Worm (Caenorhabditis elegans): ENCODE results near the gene F59C12.3.

Gene F59C12.3

ce11 chrX:16604566-16604965 is 4.8 kb downstream of the F59C12.3 start (continued):
- TF ChIP-seq ceh-32 (tag; optimal IDR thresholded peaks at IDR 0.05; ENCODE audit: poor library complexity): peak; percentile 8
- peak in 1 of 2 experiments; percentile 51 for TF ChIP-seq mdl-1 (tag; optimal IDR thresholded peaks at IDR 0.05)

DNA sequence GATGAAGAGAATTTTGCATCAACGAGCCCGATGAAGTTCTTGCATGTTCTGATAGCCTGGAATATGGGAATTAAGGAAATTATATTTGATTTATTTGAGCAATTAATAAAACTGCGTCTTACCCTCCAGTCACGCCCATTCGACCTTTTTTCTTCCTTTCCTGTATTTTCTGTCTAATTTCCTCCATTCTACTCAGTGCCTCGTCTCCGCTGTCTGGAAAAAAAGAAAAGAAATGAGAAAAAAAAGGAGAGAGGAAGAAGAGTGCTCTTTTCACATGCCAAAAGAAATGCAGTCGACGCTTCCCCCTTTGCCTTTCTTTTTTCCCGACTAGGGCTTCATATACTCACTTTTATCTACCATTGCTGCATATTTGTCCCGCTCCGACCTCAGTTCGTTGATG is 5.2 kb downstream of the F59C12.3 start:
- TF ChIP-seq aha-1 (tag) (peak; percentile 90), unc-62 (GFP tag; optimal IDR thresholded peaks at IDR 0.05 in 1 of 2) (peak in 1 of 2 experiments; percentile 77), unc-62 (tag; optimal IDR thresholded peaks at IDR 0.05) (no peak), F10B5.3 (tag; optimal IDR thresholded peaks at IDR 0.05) (no peak)

DNA sequence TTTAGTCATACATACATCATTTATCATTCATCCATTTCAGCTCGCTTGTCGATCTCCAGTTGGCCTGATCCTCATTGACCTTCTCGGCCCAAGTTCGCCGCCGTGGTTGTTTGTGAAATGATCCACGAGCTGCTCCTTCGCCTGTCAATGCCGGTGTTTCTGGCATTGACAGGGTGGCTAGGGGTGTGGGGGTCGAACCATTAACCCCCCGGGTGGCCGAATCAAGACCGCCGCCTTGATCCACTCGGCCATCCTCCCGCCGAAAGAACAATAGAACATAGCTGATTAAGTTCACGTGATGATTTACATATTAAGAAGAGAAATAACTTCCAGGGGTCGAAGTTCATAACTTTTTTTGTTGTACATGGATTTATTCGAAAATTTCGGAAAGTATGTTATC is 6.9 kb downstream of the F59C12.3 start, which contains the start of gene F59C12.4:
TSS of gene F59C12.4 (minus strand) at position 166 of the 400 bp plus-strand sequence.
- TF ChIP-seq ceh-44 (GFP tag; IDR thresholded peaks at IDR 0.05): peak; percentile 23; the same call in 1 of the 2 replicates
- TF ChIP-seq mes-2 (tag; optimal IDR thresholded peaks at IDR 0.05; ENCODE audit: poor library complexity, severe bottlenecking): peak; percentile 3
- peak; percentile 83 for TF ChIP-seq set-16 (GFP tag; IDR thresholded peaks at IDR 0.05)
- TF ChIP-seq ztf-11 (tag; optimal IDR thresholded peaks at IDR 0.05): no peak
- no peak for TF ChIP-seq skn-1 (tag; optimal IDR thresholded peaks at IDR 0.05)

DNA sequence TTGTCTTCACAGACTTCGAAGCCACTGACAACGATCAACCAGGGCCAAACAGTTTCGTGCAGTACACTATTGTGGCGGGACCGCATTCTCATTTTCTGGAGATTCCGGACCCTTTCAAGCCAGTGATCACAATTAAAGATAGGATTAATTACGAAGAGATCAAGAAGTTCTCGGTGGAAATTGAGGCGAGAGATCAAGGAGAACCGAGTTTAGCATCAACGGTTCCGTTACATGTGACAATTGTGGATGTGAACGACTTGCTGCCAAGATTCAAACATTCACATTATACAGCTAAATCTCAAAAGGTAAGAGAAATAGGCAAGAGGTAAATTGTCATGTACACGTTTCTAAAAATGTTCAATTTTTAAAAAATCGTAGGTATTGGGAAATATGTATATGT is 11.5 kb downstream of the F59C12.3 start:
- no peak for TF ChIP-seq set-16 (GFP tag; IDR thresholded peaks at IDR 0.05)
- no peak for TF ChIP-seq pqm-1 (tag; optimal IDR thresholded peaks at IDR 0.05)
- TF ChIP-seq ztf-7 (tag; optimal IDR thresholded peaks at IDR 0.05): no peak
- TF ChIP-seq unc-62 (GFP tag; optimal IDR thresholded peaks at IDR 0.05 in 1 of 2): peak in 1 of 2 experiments; percentile 93
- TF ChIP-seq unc-62 (tag; optimal IDR thresholded peaks at IDR 0.05): no peak
- TF ChIP-seq attf-4 (tag; optimal IDR thresholded peaks at IDR 0.05): no peak

DNA sequence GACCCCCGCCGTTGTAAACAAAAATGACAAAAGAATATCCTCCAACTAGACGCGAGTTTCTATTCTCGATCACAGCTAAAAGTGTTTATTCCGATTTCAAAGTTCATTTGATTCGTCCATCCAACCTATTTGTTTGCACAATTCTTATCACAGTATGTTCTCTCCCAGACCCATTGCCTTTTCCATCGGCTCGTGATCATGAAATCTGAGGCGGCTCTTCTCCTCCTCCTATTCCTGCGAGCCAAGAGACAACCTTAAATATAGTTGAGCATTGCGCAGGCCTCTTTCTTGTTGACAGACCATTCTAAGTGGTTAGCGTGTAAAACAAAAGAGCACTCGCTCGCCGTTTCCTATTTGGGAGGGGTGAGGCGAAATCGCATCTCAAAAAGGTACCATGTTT is 12.4 kb downstream of the F59C12.3 start:
- peak; percentile 18 for TF ChIP-seq aha-1 (tag)
- peak in 1 of 2 experiments; percentile 98 for TF ChIP-seq unc-62 (GFP tag; optimal IDR thresholded peaks at IDR 0.05 in 1 of 2)
- no peak for TF ChIP-seq unc-62 (tag; optimal IDR thresholded peaks at IDR 0.05)
- no peak for TF ChIP-seq ces-1 (GFP tag; optimal IDR thresholded peaks at IDR 0.05)

- no peak for TF ChIP-seq duxl-1 (tag; optimal IDR thresholded peaks at IDR 0.05; ENCODE audit: poor library complexity)
- TF ChIP-seq set-16 (GFP tag; IDR thresholded peaks at IDR 0.05): peak; percentile 45; the same call in 1 of the 2 replicates
These were observed 13.6 kb downstream of the F59C12.3 start for ce11 chrX:16595522-16596282.

ce11 chrX:16594931-16595330 is 14.4 kb downstream of the F59C12.3 start, which contains the start of gene cdh-9:
cdh-9 (plus strand) TSS chrX:16595231.
- TF ChIP-seq set-16 (GFP tag; IDR thresholded peaks at IDR 0.05) (0 out of 2 replicates have a peak, but pooled peaks have one; percentile 19), aha-1 (tag) (no peak)

- TF ChIP-seq nhr-77 (tag; optimal IDR thresholded peaks at IDR 0.05) (no peak), set-16 (GFP tag; IDR thresholded peaks at IDR 0.05) (peak; percentile 89), arid-1 (GFP tag; conservative IDR thresholded peaks at IDR 0.05) (no peak), daf-12 (tag; optimal IDR thresholded peaks at IDR 0.05) (no peak), cey-2 (tag; optimal IDR thresholded peaks at IDR 0.05; ENCODE audit: borderline replicate concordance, insufficient read depth) (no peak), F10B5.3 (tag; optimal IDR thresholded peaks at IDR 0.05) (no peak), aly-2 (tag; optimal IDR thresholded peaks at IDR 0.05) (no peak), egl-43 (GFP tag; IDR thresholded peaks at IDR 0.05) (0 out of 2 replicates have a peak, but pooled peaks have one; percentile 53)
These were observed 17.8 kb downstream of the F59C12.3 start for ce11 chrX:16591533-16591932.

ce11 chrX:16590803-16591202 is 18.5 kb downstream of the F59C12.3 start:
- TF ChIP-seq dmd-6 (GFP tag; IDR thresholded peaks at IDR 0.05) (peak; percentile 70), lin-29 (GFP tag; IDR thresholded peaks at IDR 0.05) (peak; percentile 73), F26F4.8 (GFP tag; conservative IDR thresholded peaks at IDR 0.05) (peak; percentile 75), spr-1 (tag; optimal IDR thresholded peaks at IDR 0.05) (peak; percentile 71), Y5F2A.4 (GFP tag; optimal IDR thresholded peaks at IDR 0.05) (peak; percentile 42), dmd-8 (GFP tag; IDR thresholded peaks at IDR 0.05) (peak; percentile 87), mxl-2 (GFP tag; conservative IDR thresholded peaks at IDR 0.05) (peak; percentile 72), daf-16 (GFP tag; optimal IDR thresholded peaks at IDR 0.05) (peak; percentile 36 to 80), daf-16 (tag; optimal IDR thresholded peaks at IDR 0.05) (peak; percentile 58), lin-13 (GFP tag; optimal IDR thresholded peaks at IDR 0.05) (peak; percentile 28), hlh-11 (tag; optimal IDR thresholded peaks at IDR 0.05) (peak; percentile 67), fkh-10 (GFP tag; optimal IDR thresholded peaks at IDR 0.05) (no peak), nhr-77 (tag; optimal IDR thresholded peaks at IDR 0.05) (peak; percentile 55)
